Fruit fly (Drosophila melanogaster) whole organism, wandering third instar larva: ENCODE data around the gene CG44158.

Experiments
- Abd-B ChIP-seq: fragments of >200 bp; optimal IDR thresholded peaks from 2 replicates; lab custom pipeline; 2017; ENCODE audit warnings: missing biosample characterization, missing genetic modification characterization
- Dfd ChIP-seq: fragments of >200 bp; optimal IDR thresholded peaks from 2 replicates; lab custom pipeline; 2017; ENCODE audit warnings: missing biosample characterization, missing genetic modification characterization
- HLH106 ChIP-seq: fragments of 200-800 bp; optimal IDR thresholded peaks from 3 replicates; lab custom pipeline; 2019; ENCODE audit warnings: missing biosample characterization, mild to moderate bottlenecking, missing genetic modification characterization, moderate library complexity
- Hnf4 ChIP-seq: fragments of 200-800 bp; sonication (Bioruptor generic); optimal IDR thresholded peaks from 2 replicates; lab custom pipeline; 2016; ENCODE audit warnings: missing biosample characterization, mild to moderate bottlenecking, missing genetic modification characterization
- Hr83 ChIP-seq: fragments of 200-300 bp; sonication (Bioruptor generic); optimal IDR thresholded peaks from 2 replicates; lab custom pipeline; 2016; ENCODE audit warnings: missing biosample characterization, mild to moderate bottlenecking, missing genetic modification characterization, moderate library complexity; ENCODE audit not compliant: poor library complexity, severe bottlenecking
- Mio ChIP-seq: sonication (Bioruptor generic); optimal IDR thresholded peaks from 2 replicates; lab custom pipeline; 2016; ENCODE audit warnings: missing biosample characterization, missing genetic modification characterization
- Myc ChIP-seq: fragments of >200 bp; optimal IDR thresholded peaks from 2 replicates; lab custom pipeline; 2017
- N ChIP-seq: fragments of >200 bp; optimal IDR thresholded peaks from 2 replicates; lab custom pipeline; 2018; ENCODE audit warnings: missing biosample characterization, missing external identifiers, missing genetic modification characterization
- OdsH ChIP-seq: fragments of 200-800 bp; sonication (Bioruptor generic); optimal IDR thresholded peaks from 2 replicates; lab custom pipeline; 2016; ENCODE audit warnings: missing biosample characterization, mild to moderate bottlenecking, missing genetic modification characterization
- Vsx2 ChIP-seq: fragments of 200-300, 225-300 bp; sonication (Bioruptor generic); optimal IDR thresholded peaks from 2 replicates; lab custom pipeline; 2018; ENCODE audit warnings: missing biosample characterization, missing genetic modification characterization; ENCODE audit not compliant: partially characterized antibody
- brk ChIP-seq: fragments of 200-800 bp; sonication (Bioruptor generic); optimal IDR thresholded peaks from 2 replicates; lab custom pipeline; 2016; ENCODE audit warnings: missing biosample characterization, mild to moderate bottlenecking, missing genetic modification characterization
- dmrt93B ChIP-seq: fragments of 200-800 bp; sonication (Bioruptor generic); optimal IDR thresholded peaks from 2 replicates; lab custom pipeline; 2018; ENCODE audit warnings: missing biosample characterization, mild to moderate bottlenecking, missing genetic modification characterization
- ey ChIP-seq: fragments of 200-800 bp; sonication (Bioruptor generic); optimal IDR thresholded peaks from 2 replicates; lab custom pipeline; 2016; ENCODE audit warnings: missing biosample characterization, missing genetic modification characterization
- fru ChIP-seq: fragments of 200-800 bp; sonication (Bioruptor generic); optimal IDR thresholded peaks from 3 replicates; lab custom pipeline; 2016; ENCODE audit warnings: missing biosample characterization, mild to moderate bottlenecking, missing genetic modification characterization
- jim ChIP-seq: fragments of 175-275, 200-325 bp; sonication (Bioruptor generic); optimal IDR thresholded peaks from 2 replicates; lab custom pipeline; 2016; ENCODE audit warnings: missing biosample characterization, mild to moderate bottlenecking, missing genetic modification characterization
- lola ChIP-seq: fragments of >200 bp; optimal IDR thresholded peaks from 2 replicates; lab custom pipeline; 2017; ENCODE audit warnings: missing biosample characterization, missing genetic modification characterization
- pan ChIP-seq: fragments of >200 bp; optimal IDR thresholded peaks from 2 replicates; lab custom pipeline; 2017
- sage ChIP-seq: fragments of 200-800 bp; sonication (Bioruptor generic); optimal IDR thresholded peaks from 2 replicates; lab custom pipeline; 2016; ENCODE audit warnings: missing biosample characterization, mild to moderate bottlenecking, missing genetic modification characterization
- sv ChIP-seq: fragments of 200-800 bp; sonication (Bioruptor generic); optimal IDR thresholded peaks from 3 replicates; lab custom pipeline; 2016; ENCODE audit warnings: missing biosample characterization, missing genetic modification characterization
- woc ChIP-seq: sonication (Bioruptor generic); optimal IDR thresholded peaks from 2 replicates; lab custom pipeline; 2016; ENCODE audit warnings: missing biosample characterization, mild to moderate bottlenecking, missing genetic modification characterization

The CG44158 gene

dm6 chr3R:18252578-18252977 is 44.0 kb downstream of the CG44158 start, which contains the start of gene CG12320:
CG12320 (minus strand) TSS chr3R:18252734.
- TF ChIP-seq ey (no peak), Dfd (GFP tag; lab: Kevin White, UChicago) (no peak), pan (lab: Kevin White, UChicago) (no peak), HLH106 (tag; lab: Kevin White, UChicago) (no peak), woc (GFP tag; lab: Kevin White, UChicago) (no peak), Hr83 (GFP tag; lab: Kevin White, UChicago) (no peak), Hnf4 (GFP tag; lab: Kevin White, UChicago) (no peak), lola (no peak), N (no peak), fru (GFP tag; lab: Kevin White, UChicago) (no peak), brk (no peak), Abd-B (no peak), dmrt93B (no peak)
- TF ChIP-seq, all 38 proteins: peak for 0

DNA sequence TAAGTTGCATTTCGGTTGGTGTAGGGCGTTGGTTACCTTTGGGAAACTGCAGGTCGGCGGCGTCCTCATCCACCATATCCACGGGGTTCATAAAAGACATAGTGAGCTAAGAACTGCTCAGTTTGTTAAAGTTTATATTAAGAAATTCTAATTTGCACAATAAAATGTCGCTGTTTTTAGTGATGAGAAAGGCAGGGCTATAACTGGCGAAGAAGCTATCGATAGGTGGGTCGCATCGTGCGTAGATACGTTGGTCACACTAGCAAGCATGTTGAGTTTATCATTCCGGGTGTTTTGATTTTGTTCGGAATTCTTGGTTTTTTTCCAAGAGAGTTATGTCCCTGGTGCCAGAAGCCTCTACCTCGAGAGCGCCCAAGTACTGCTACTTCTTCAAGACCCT is 46.7 kb downstream of the CG44158 start, which contains the start of the genes Ada2a, Polr2D, Tgs1 and moi:
Gene Ada2a (minus strand): TSS at position 207 of the 400 bp plus-strand sequence.
Gene Polr2D (minus strand): TSS at position 207 of the 400 bp plus-strand sequence.
Gene Tgs1 (plus strand): TSS at position 250 of the 400 bp plus-strand sequence.
Gene moi (plus strand): TSS at position 250 of the 400 bp plus-strand sequence.
- TF ChIP-seq woc (GFP tag; lab: Kevin White, UChicago) = no peak
- TF ChIP-seq sv = no peak
- no peak for TF ChIP-seq pan (lab: Kevin White, UChicago)
- peak; percentile 38 for TF ChIP-seq Hr83 (GFP tag; lab: Kevin White, UChicago)
- TF ChIP-seq Mio (GFP tag; lab: Kevin White, UChicago) = no peak
- TF ChIP-seq lola = no peak
- TF ChIP-seq Vsx2 (GFP tag; lab: Kevin White, UChicago) = no peak
- TF ChIP-seq OdsH = no peak
- TF ChIP-seq jim (GFP tag; lab: Kevin White, UChicago) = no peak
- TF ChIP-seq dmrt93B = no peak
- TF ChIP-seq Abd-B = no peak
- peak; percentile 9 for TF ChIP-seq Myc (lab: Kevin White, UChicago)
- no peak for TF ChIP-seq sage (GFP tag; lab: Kevin White, UChicago)
- TF ChIP-seq N = no peak
